Fruit fly (Drosophila melanogaster) whole organism, embryonic: ENCODE results near the gene Cul5.

ENCODE experiments used
- Blimp-1 ChIP-seq: fragments of 200-800 bp; sonication (Bioruptor generic); optimal IDR thresholded peaks from 3 replicates; lab custom pipeline; 2018; ENCODE audit warnings: missing biosample characterization, missing genetic modification characterization, mild to moderate bottlenecking, moderate library complexity, missing genetic modification reagents
- CG10366 ChIP-seq: fragments of 200-800 bp; sonication (Bioruptor generic); IDR thresholded peaks from 2 replicates; pipeline ENCODE4 v1.3.6; 2022; ENCODE audit warnings: missing biosample characterization, missing genetic modification characterization
- CG12219 ChIP-seq: fragments of 200-800 bp; sonication (Bioruptor generic); optimal IDR thresholded peaks from 3 replicates; lab custom pipeline; 2018; ENCODE audit warnings: missing biosample characterization, mild to moderate bottlenecking, missing genetic modification characterization
- CG12236 ChIP-seq: fragments of 200-800 bp; sonication (Bioruptor generic); optimal IDR thresholded peaks from 2 replicates; lab custom pipeline; 2016; ENCODE audit warnings: missing biosample characterization, missing genetic modification characterization
- CG15696 ChIP-seq: fragments of 200-800 bp; sonication (Bioruptor generic); optimal IDR thresholded peaks from 2 replicates; lab custom pipeline; 2019; ENCODE audit warnings: missing biosample characterization, mild to moderate bottlenecking, missing genetic modification characterization, moderate library complexity
- CG1603 ChIP-seq: fragments of 200-800 bp; sonication (Bioruptor generic); optimal IDR thresholded peaks from 2 replicates; lab custom pipeline; 2019; ENCODE audit warnings: missing biosample characterization, mild to moderate bottlenecking, missing genetic modification characterization, moderate library complexity
- CG1647 ChIP-seq: fragments of 200-800 bp; sonication (Bioruptor generic); optimal IDR thresholded peaks from 3 replicates; lab custom pipeline; 2016; ENCODE audit warnings: missing biosample characterization, missing genetic modification characterization
- CG2875 ChIP-seq: fragments of 200-800 bp; sonication (Bioruptor generic); optimal IDR thresholded peaks from 2 replicates; lab custom pipeline; 2017; ENCODE audit warnings: missing biosample characterization, mild to moderate bottlenecking, missing genetic modification characterization, missing genetic modification reagents
- CG3281 ChIP-seq: fragments of 200-800 bp; sonication (Bioruptor generic); optimal IDR thresholded peaks from 3 replicates; lab custom pipeline; 2017; ENCODE audit warnings: missing biosample characterization, mild to moderate bottlenecking, missing genetic modification characterization
- CG34422 ChIP-seq: fragments of 200-800 bp; sonication (Bioruptor generic); IDR thresholded peaks from 3 replicates; pipeline ENCODE4 v1.3.6; 2022; ENCODE audit warnings: missing biosample characterization, missing genetic modification characterization
- CG4328 ChIP-seq: fragments of 200-800 bp; sonication (Bioruptor generic); optimal IDR thresholded peaks from 3 replicates; lab custom pipeline; 2017; ENCODE audit warnings: missing biosample characterization, missing genetic modification reagents, missing genetic modification characterization
- CG4404 ChIP-seq: fragments of 200-800 bp; sonication (Bioruptor generic); IDR thresholded peaks from 2 replicates; pipeline ENCODE4 v1.3.6; 2022; ENCODE audit warnings: missing biosample characterization, missing genetic modification characterization
- CG4854 ChIP-seq: fragments of 200-800 bp; sonication (Bioruptor generic); optimal IDR thresholded peaks from 2 replicates; lab custom pipeline; 2016; ENCODE audit warnings: missing biosample characterization, missing genetic modification characterization, inconsistent platforms
- CG5180 ChIP-seq: fragments of 200-800 bp; sonication (Bioruptor generic); optimal IDR thresholded peaks from 3 replicates; lab custom pipeline; 2017; ENCODE audit warnings: missing biosample characterization, missing genetic modification characterization, mild to moderate bottlenecking, moderate library complexity, missing genetic modification reagents
- CG6272 ChIP-seq: fragments of 200-800 bp; sonication (Bioruptor generic); IDR thresholded peaks from 2 replicates; pipeline ENCODE4 v1.3.6; 2022; ENCODE audit warnings: missing biosample characterization, missing genetic modification characterization
- CG6689 ChIP-seq: fragments of 200-800 bp; sonication (Bioruptor generic); IDR thresholded peaks from 2 replicates; pipeline ENCODE4 v1.3.6; 2022; ENCODE audit warnings: missing biosample characterization, missing genetic modification characterization
- CG8290 ChIP-seq, 3 experiments: fragments of 200-800 bp; sonication (Bioruptor generic); optimal IDR thresholded peaks; 2 replicates each; lab custom pipeline; 2016 to 2019; ENCODE audit warnings: missing biosample characterization in 3 of 3, missing genetic modification characterization in 3 of 3, mild to moderate bottlenecking in 2 of 3, moderate library complexity in 1 of 3
- CG8924 ChIP-seq: fragments of 200-800 bp; optimal IDR thresholded peaks from 3 replicates; lab custom pipeline; 2019; ENCODE audit warnings: missing biosample characterization, mild to moderate bottlenecking, missing genetic modification characterization, moderate library complexity
- Dad ChIP-seq: fragments of 200-800 bp; sonication (Bioruptor generic); optimal IDR thresholded peaks from 3 replicates; lab custom pipeline; 2016; ENCODE audit warnings: missing biosample characterization, missing genetic modification characterization
- Dll ChIP-seq: fragments of 200-800 bp; sonication (Bioruptor generic); IDR thresholded peaks from 4 replicates; pipeline ENCODE4 v1.3.6; 2022; ENCODE audit warnings: missing biosample characterization, missing genetic modification characterization; ENCODE audit not compliant: partially characterized antibody
- Ets65A ChIP-seq: fragments of 200-800 bp; sonication (Bioruptor generic); peaks from one replicate; lab custom pipeline; 2016; ENCODE audit warnings: missing biosample characterization, missing genetic modification characterization
- Hr78 ChIP-seq, 2 experiments: fragments of 200-800 bp in 1 of 2; fragments of >200 bp in 1 of 2; sonication (Bioruptor generic) in 1 of 2; optimal IDR thresholded peaks; 2 replicates each; lab custom pipeline; 2017 to 2019; ENCODE audit warnings: missing biosample characterization in 2 of 2, missing genetic modification characterization in 2 of 2, mild to moderate bottlenecking in 1 of 2, moderate library complexity in 1 of 2
- MTF-1 ChIP-seq: fragments of 200-800 bp; sonication (Bioruptor generic); optimal IDR thresholded peaks from 2 replicates; lab custom pipeline; 2018; ENCODE audit warnings: missing biosample characterization, mild to moderate bottlenecking, missing genetic modification characterization, borderline replicate concordance
- NfI ChIP-seq: fragments of 200-800 bp; sonication (Bioruptor generic); optimal IDR thresholded peaks from 3 replicates; lab custom pipeline; 2018; ENCODE audit warnings: missing biosample characterization, mild to moderate bottlenecking, missing genetic modification characterization, moderate library complexity
- Opbp ChIP-seq: fragments of 200-800 bp; sonication (Bioruptor generic); IDR thresholded peaks from 3 replicates; pipeline ENCODE4 v1.3.6; 2022; ENCODE audit warnings: missing biosample characterization, missing genetic modification characterization; ENCODE audit not compliant: partially characterized antibody
- Optix ChIP-seq: fragments of 200-800 bp; sonication (Bioruptor generic); IDR thresholded peaks from 3 replicates; pipeline ENCODE4 v1.3.6; 2022; ENCODE audit warnings: missing biosample characterization, missing genetic modification characterization
- Rfx ChIP-seq: fragments of 200-800 bp; sonication (Bioruptor generic); IDR thresholded peaks from 2 replicates; pipeline ENCODE4 v1.3.6; 2022; ENCODE audit warnings: missing biosample characterization, missing genetic modification characterization
- Side ChIP-seq: fragments of 200-800 bp; sonication (Bioruptor generic); optimal IDR thresholded peaks from 2 replicates; lab custom pipeline; 2016; ENCODE audit warnings: missing biosample characterization, missing genetic modification characterization
- Ssrp ChIP-seq: fragments of 200-800 bp; sonication (Bioruptor generic); optimal IDR thresholded peaks from 2 replicates; lab custom pipeline; 2018; ENCODE audit warnings: missing biosample characterization, mild to moderate bottlenecking, missing genetic modification characterization, moderate library complexity
- Vsx1 ChIP-seq: fragments of 200-800 bp; sonication (Bioruptor generic); optimal IDR thresholded peaks from 2 replicates; lab custom pipeline; 2017; ENCODE audit warnings: missing biosample characterization, mild to moderate bottlenecking, missing genetic modification characterization, missing genetic modification reagents
- danr ChIP-seq: fragments of 200-800 bp; sonication (Bioruptor generic); IDR thresholded peaks from 2 replicates; pipeline ENCODE4 v1.3.6; 2022; ENCODE audit warnings: missing biosample characterization, missing genetic modification characterization
- gcm2 ChIP-seq: fragments of 200-800 bp; sonication (Bioruptor generic); optimal IDR thresholded peaks from 2 replicates; lab custom pipeline; 2016; ENCODE audit warnings: missing biosample characterization, missing genetic modification characterization
- grn ChIP-seq: fragments of 200-800 bp; sonication (Bioruptor generic); optimal IDR thresholded peaks from 3 replicates; lab custom pipeline; 2017; ENCODE audit warnings: missing biosample characterization, missing genetic modification characterization
- insv ChIP-seq, 2 experiments: fragments of 200-800 bp; sonication (Bioruptor generic); optimal IDR thresholded peaks; 3 replicates each; lab custom pipeline; 2016 to 2018; ENCODE audit warnings: missing biosample characterization in 2 of 2, missing genetic modification characterization in 2 of 2
- lab ChIP-seq: fragments of 200-800 bp; sonication (Bioruptor generic); optimal IDR thresholded peaks from 3 replicates; lab custom pipeline; 2017; ENCODE audit warnings: missing biosample characterization, missing genetic modification characterization, mild to moderate bottlenecking, moderate library complexity, missing genetic modification reagents
- lola ChIP-seq, 3 experiments: fragments of >200 bp in 2 of 3; fragments of 200-800 bp in 1 of 3; sonication (Bioruptor generic) in 1 of 3; optimal IDR thresholded peaks; 2 replicates each; lab custom pipeline; 2017 to 2019; ENCODE audit warnings: missing biosample characterization in 3 of 3, missing genetic modification characterization in 3 of 3, mild to moderate bottlenecking in 1 of 3, moderate library complexity in 1 of 3
- nau ChIP-seq: fragments of 200-800 bp; sonication (Bioruptor generic); optimal IDR thresholded peaks from 3 replicates; lab custom pipeline; 2017; ENCODE audit warnings: missing biosample characterization, mild to moderate bottlenecking, missing genetic modification characterization, missing genetic modification reagents
- nom ChIP-seq: fragments of 200-800 bp; sonication (Bioruptor generic); optimal IDR thresholded peaks from 2 replicates; lab custom pipeline; 2017; ENCODE audit warnings: missing biosample characterization, missing genetic modification characterization, mild to moderate bottlenecking, moderate library complexity, missing genetic modification reagents
- pfk ChIP-seq: fragments of 200-800 bp; sonication (Bioruptor generic); optimal IDR thresholded peaks from 2 replicates; lab custom pipeline; 2018; ENCODE audit warnings: missing biosample characterization, mild to moderate bottlenecking, missing genetic modification characterization, moderate library complexity
- sd ChIP-seq: fragments of 200-800 bp; sonication (Bioruptor generic); optimal IDR thresholded peaks from 3 replicates; lab custom pipeline; 2018; ENCODE audit warnings: missing biosample characterization, mild to moderate bottlenecking, missing genetic modification characterization, moderate library complexity
- slou ChIP-seq: fragments of 200-800 bp; sonication (Bioruptor generic); optimal IDR thresholded peaks from 3 replicates; lab custom pipeline; 2016; ENCODE audit warnings: missing biosample characterization, missing genetic modification characterization
- tap ChIP-seq: fragments of 200-800 bp; optimal IDR thresholded peaks from 3 replicates; lab custom pipeline; 2019; ENCODE audit warnings: missing biosample characterization, mild to moderate bottlenecking, missing genetic modification characterization, moderate library complexity
- tio ChIP-seq: fragments of 200-800 bp; sonication (Bioruptor generic); optimal IDR thresholded peaks from 2 replicates; lab custom pipeline; 2017; ENCODE audit warnings: missing biosample characterization, missing genetic modification characterization, inconsistent platforms
- tll ChIP-seq, 2 experiments: fragments of 200-800 bp in 1 of 2; fragments of >200 bp in 1 of 2; sonication (Bioruptor generic) in 1 of 2; optimal IDR thresholded peaks; 2 replicates each; lab custom pipeline; 2017 to 2019; ENCODE audit warnings: missing biosample characterization in 2 of 2, missing genetic modification characterization in 2 of 2, mild to moderate bottlenecking in 1 of 2, moderate library complexity in 1 of 2
- twi ChIP-seq: fragments of 200-800 bp; optimal IDR thresholded peaks from 2 replicates; lab custom pipeline; 2019; ENCODE audit warnings: missing biosample characterization, mild to moderate bottlenecking, missing genetic modification characterization, moderate library complexity
- wek ChIP-seq: fragments of 200-800 bp; sonication (Bioruptor generic); optimal IDR thresholded peaks from 3 replicates; lab custom pipeline; 2018; ENCODE audit warnings: missing biosample characterization, mild to moderate bottlenecking, missing genetic modification characterization, moderate library complexity

The Cul5 gene

dm6 chr3R:29074001-29074609, 11.3 kb upstream of the Cul5 start (continued):
- peak in 1 of 2 experiments; percentile 20 for TF ChIP-seq insv (GFP tag; optimal IDR thresholded peaks at IDR 0.05; lab: Kevin White, UChicago)
- TF ChIP-seq tio (GFP tag; lab: Kevin White, UChicago) = no peak
- peak; percentile 13 for TF ChIP-seq Vsx1
- TF ChIP-seq Ets65A (GFP tag; lab: Kevin White, UChicago) = peak; percentile 49
- TF ChIP-seq CG4328 (GFP tag; lab: Kevin White, UChicago) = no peak
- TF ChIP-seq Dad (GFP tag; lab: Kevin White, UChicago) = no peak
- peak in 1 of 2 experiments; percentile 89 for TF ChIP-seq tll (GFP tag; optimal IDR thresholded peaks at IDR 0.05; lab: Kevin White, UChicago)
- no peak for TF ChIP-seq CG12236 (GFP tag; lab: Kevin White, UChicago)
- TF ChIP-seq CG4404 (GFP tag; lab: Robert Waterston, UW) = no peak
- no peak for TF ChIP-seq Rfx
- no peak for TF ChIP-seq CG6272 (GFP tag; lab: Robert Waterston, UW)
- no peak for TF ChIP-seq CG34422 (GFP tag; lab: Robert Waterston, UW)
- peak; percentile 70 for TF ChIP-seq nom (GFP tag; lab: Kevin White, UChicago)
- TF ChIP-seq Blimp-1 = peak; percentile 29
- peak; percentile 14 for TF ChIP-seq CG3281 (GFP tag; lab: Kevin White, UChicago)
- TF ChIP-seq gcm2 (GFP tag; lab: Kevin White, UChicago) = no peak
- no peak for TF ChIP-seq pfk (GFP tag; lab: Kevin White, UChicago)
- TF ChIP-seq CG5180 (GFP tag; lab: Kevin White, UChicago) = peak; percentile 2
- peak; percentile 29 for TF ChIP-seq CG8924 (tag; lab: Kevin White, UChicago)
- TF ChIP-seq Opbp (GFP tag; lab: Robert Waterston, UW) = no peak
- TF ChIP-seq CG12219 = peak; percentile 6
- TF ChIP-seq CG1647 (GFP tag; lab: Kevin White, UChicago) = no peak
- TF ChIP-seq lab = peak; percentile 10
- TF ChIP-seq slou (GFP tag; lab: Kevin White, UChicago) = no peak
- no peak for TF ChIP-seq CG8290 (GFP tag; optimal IDR thresholded peaks at IDR 0.05; lab: Kevin White, UChicago)
- peak in 1 of 2 experiments; percentile 38 for TF ChIP-seq CG8290 (tag; optimal IDR thresholded peaks at IDR 0.05; lab: Kevin White, UChicago)
- peak; percentile 0 for TF ChIP-seq MTF-1 (GFP tag; lab: Kevin White, UChicago)
- TF ChIP-seq Hr78 (GFP tag; optimal IDR thresholded peaks at IDR 0.05; lab: Kevin White, UChicago) = peak in 1 of 2 experiments; percentile 6
- peak; percentile 4 for TF ChIP-seq CG2875
- no peak for TF ChIP-seq danr
- TF ChIP-seq Optix (GFP tag; lab: Robert Waterston, UW) = no peak
- TF ChIP-seq twi (tag; lab: Kevin White, UChicago) = peak; percentile 35
- peak; percentile 90 for TF ChIP-seq grn
- no peak for TF ChIP-seq Side (GFP tag; lab: Kevin White, UChicago)
- TF ChIP-seq Ssrp (tag; lab: Kevin White, UChicago) = no peak
- TF ChIP-seq CG10366 (GFP tag; lab: Robert Waterston, UW) = no peak
- TF ChIP-seq wek = peak; percentile 14
- TF ChIP-seq lola (GFP tag; optimal IDR thresholded peaks at IDR 0.05; lab: Kevin White, UChicago) = no peak
- no peak for TF ChIP-seq Dll (GFP tag; lab: Robert Waterston, UW)
- no peak for TF ChIP-seq CG1603 (tag; lab: Kevin White, UChicago)
- no peak for TF ChIP-seq NfI
- peak; percentile 19 for TF ChIP-seq CG15696 (tag; lab: Kevin White, UChicago)
- peak; percentile 4 for TF ChIP-seq nau
- TF ChIP-seq CG4854 (GFP tag; lab: Kevin White, UChicago) = no peak
- TF ChIP-seq sd (tag; lab: Kevin White, UChicago) = peak; percentile 32
- no peak for TF ChIP-seq tap (tag; lab: Kevin White, UChicago)
- peak; percentile 33; the same call in 1 of the 2 replicates for TF ChIP-seq CG6689 (GFP tag; lab: Robert Waterston, UW)
- TF ChIP-seq, all 482 proteins: peak for 77
